Worm (Caenorhabditis elegans) whole organism, young adult: ENCODE results near the gene C26B9.2.

Experiments used
- B0261.1 ChIP-seq: sonication (generic microtip); optimal IDR thresholded peaks from 2 replicates; lab custom pipeline; 2016; ENCODE audit warnings: mild to moderate bottlenecking, missing genetic modification characterization, moderate library complexity, missing compliant biosample characterization
- F52B5.7 ChIP-seq: sonication (generic microtip); optimal IDR thresholded peaks from 2 replicates; lab custom pipeline; 2016; ENCODE audit warnings: mild to moderate bottlenecking, missing genetic modification characterization, missing compliant biosample characterization
- F55B11.4 ChIP-seq: sonication (generic microtip); optimal IDR thresholded peaks from 2 replicates; lab custom pipeline; 2016; ENCODE audit warnings: missing compliant biosample characterization, missing genetic modification characterization, borderline replicate concordance; ENCODE audit not compliant: insufficient read depth
- F57A8.1 ChIP-seq: fragments of 200-800 bp; sonication (Bioruptor generic); optimal IDR thresholded peaks from 2 replicates; lab custom pipeline; 2018; ENCODE audit warnings: mild to moderate bottlenecking, missing genetic modification characterization, moderate library complexity, missing compliant biosample characterization
- ama-1 ChIP-seq, 3 experiments: fragments of 150-350 bp in 1 of 3; sonication (generic microtip) in 2 of 3; optimal IDR thresholded peaks; 2 replicates each; lab custom pipeline; 2014 to 2018; ENCODE audit warnings: missing biosample characterization in 2 of 3, missing genetic modification characterization in 2 of 3, missing genetic modification reagents in 2 of 3
- attf-3 ChIP-seq: fragments of 200-800 bp; sonication (Bioruptor generic); conservative IDR thresholded peaks from 2 replicates; pipeline ENCODE4 v1.3.6; 2022; ENCODE audit warnings: missing genetic modification reagents, missing genetic modification characterization, missing compliant biosample characterization
- egrh-3 ChIP-seq: fragments of 200-800 bp; sonication (Bioruptor generic); IDR thresholded peaks from 2 replicates; pipeline ENCODE4 v1.3.6; 2022; ENCODE audit warnings: missing genetic modification reagents, missing genetic modification characterization, missing compliant biosample characterization
- ekl-4 ChIP-seq: fragments of 200-800 bp; sonication (Bioruptor generic); IDR thresholded peaks from 2 replicates; pipeline ENCODE4 v1.3.6; 2022; ENCODE audit warnings: missing genetic modification reagents, missing genetic modification characterization, missing compliant biosample characterization
- hmg-20 ChIP-seq: fragments of 200-800 bp; sonication (Bioruptor generic); IDR thresholded peaks from 2 replicates; pipeline ENCODE4 v1.3.6; 2022; ENCODE audit warnings: missing genetic modification reagents, missing genetic modification characterization, missing compliant biosample characterization
- madf-8 ChIP-seq: fragments of 200-800 bp; sonication (Bioruptor generic); conservative IDR thresholded peaks from 2 replicates; pipeline ENCODE4 v1.3.6; 2022; ENCODE audit warnings: missing genetic modification reagents, missing genetic modification characterization, missing compliant biosample characterization
- mxl-1 ChIP-seq: sonication (generic microtip); optimal IDR thresholded peaks from 2 replicates; lab custom pipeline; 2016; ENCODE audit warnings: missing genetic modification characterization, missing compliant biosample characterization

ce11 chrX:5339889-5340288 lies at the start of gene C26B9.2:
- TF ChIP-seq madf-8 (GFP tag; lab: Robert Waterston, UW), result no peak
- no peak for TF ChIP-seq hmg-20 (GFP tag; lab: Robert Waterston, UW)
- TF ChIP-seq ekl-4 (GFP tag; lab: Robert Waterston, UW), result no peak
- no peak for TF ChIP-seq ama-1 (optimal IDR thresholded peaks at IDR 0.05; lab: Kevin White, UChicago)
- no peak for TF ChIP-seq ama-1 (GFP tag; optimal IDR thresholded peaks at IDR 0.05; lab: Kevin White, UChicago)
- no peak for TF ChIP-seq F57A8.1 (GFP tag; lab: Kevin White, UChicago)
- no peak for TF ChIP-seq F55B11.4 (tag; lab: Kevin White, UChicago)
- no peak for TF ChIP-seq mxl-1 (tag; lab: Kevin White, UChicago)
- TF ChIP-seq egrh-3 (GFP tag; lab: Robert Waterston, UW), result no peak
- TF ChIP-seq B0261.1 (tag; lab: Kevin White, UChicago), result no peak
- TF ChIP-seq attf-3 (GFP tag; lab: Robert Waterston, UW), result no peak
- no peak for TF ChIP-seq F52B5.7
